Fruit fly (Drosophila melanogaster) whole organism, pupa: ENCODE data around the gene bark.

ENCODE experiments used
- CG10348 ChIP-seq: fragments of 200-800 bp; sonication (Bioruptor generic); IDR thresholded peaks from 2 replicates; pipeline ENCODE4 v1.3.6; 2022; ENCODE audit warnings: missing biosample characterization, missing genetic modification characterization
- CG12605 ChIP-seq: fragments of 200-800 bp; sonication (Bioruptor generic); IDR thresholded peaks from 2 replicates; pipeline ENCODE4 v1.3.6; 2022; ENCODE audit warnings: missing biosample characterization, missing genetic modification characterization
- CG13204 ChIP-seq: fragments of 200-800 bp; sonication (Bioruptor generic); optimal IDR thresholded peaks from 2 replicates; lab custom pipeline; 2018; ENCODE audit warnings: missing biosample characterization, mild to moderate bottlenecking, missing genetic modification characterization, moderate library complexity
- CG14655 ChIP-seq: fragments of 200-800 bp; sonication (Bioruptor generic); optimal IDR thresholded peaks from 3 replicates; lab custom pipeline; 2017; ENCODE audit warnings: mild to moderate bottlenecking, missing biosample characterization, missing genetic modification reagents, missing genetic modification characterization
- CG15710 ChIP-seq: fragments of 200-800 bp; sonication (Bioruptor generic); optimal IDR thresholded peaks from 2 replicates; lab custom pipeline; 2018; ENCODE audit warnings: missing biosample characterization, mild to moderate bottlenecking, missing genetic modification characterization, moderate library complexity
- CG17806 ChIP-seq: fragments of 200-800 bp; sonication (Bioruptor generic); optimal IDR thresholded peaks from 2 replicates; lab custom pipeline; 2018; ENCODE audit warnings: missing biosample characterization, mild to moderate bottlenecking, missing genetic modification characterization, moderate library complexity
- CG32121 ChIP-seq: fragments of 200-800 bp; sonication (Bioruptor generic); IDR thresholded peaks from 2 replicates; pipeline ENCODE4 v1.3.6; 2022; ENCODE audit warnings: missing biosample characterization, missing genetic modification characterization
- CG34367 ChIP-seq: fragments of 200-800 bp; sonication (Bioruptor generic); optimal IDR thresholded peaks from 2 replicates; lab custom pipeline; 2018; ENCODE audit warnings: missing biosample characterization, mild to moderate bottlenecking, missing genetic modification characterization
- CG4496 ChIP-seq: fragments of 200-800 bp; sonication (Bioruptor generic); IDR thresholded peaks from 3 replicates; pipeline ENCODE4 v1.3.6; 2022; ENCODE audit warnings: missing biosample characterization, missing genetic modification characterization
- CG8159 ChIP-seq: fragments of 200-800 bp; sonication (Bioruptor generic); optimal IDR thresholded peaks from 3 replicates; lab custom pipeline; 2018; ENCODE audit warnings: missing biosample characterization, mild to moderate bottlenecking, missing genetic modification characterization, moderate library complexity
- CG8301 ChIP-seq: fragments of 200-800 bp; sonication (Bioruptor generic); optimal IDR thresholded peaks from 2 replicates; lab custom pipeline; 2018; ENCODE audit warnings: missing biosample characterization, mild to moderate bottlenecking, missing genetic modification characterization
- CG9948 ChIP-seq: fragments of 200-800 bp; sonication (Bioruptor generic); optimal IDR thresholded peaks from 2 replicates; lab custom pipeline; 2018; ENCODE audit warnings: missing biosample characterization, mild to moderate bottlenecking, missing genetic modification characterization, moderate library complexity
- D1 ChIP-seq: fragments of 200-800 bp; sonication (Bioruptor generic); optimal IDR thresholded peaks from 2 replicates; lab custom pipeline; 2018; ENCODE audit warnings: missing biosample characterization, mild to moderate bottlenecking, missing genetic modification characterization, moderate library complexity
- EcR ChIP-seq: fragments of 200-800 bp; sonication (Bioruptor generic); optimal IDR thresholded peaks from 3 replicates; lab custom pipeline; 2019; ENCODE audit warnings: missing biosample characterization, missing genetic modification characterization, mild to moderate bottlenecking, moderate library complexity, missing genetic modification reagents
- Ets98B ChIP-seq: fragments of 200-800 bp; sonication (Bioruptor generic); IDR thresholded peaks from 2 replicates; pipeline ENCODE4 v1.3.6; 2022; ENCODE audit warnings: missing biosample characterization, missing genetic modification characterization
- Pif1A ChIP-seq: fragments of 200-800 bp; sonication (Bioruptor generic); optimal IDR thresholded peaks from 3 replicates; lab custom pipeline; 2016; ENCODE audit warnings: missing biosample characterization, missing genetic modification characterization
- Pif1B ChIP-seq: fragments of 200-800 bp; sonication (Bioruptor generic); optimal IDR thresholded peaks from 3 replicates; lab custom pipeline; 2016; ENCODE audit warnings: missing biosample characterization, missing genetic modification characterization
- Snoo ChIP-seq: fragments of 200-800 bp; sonication (Bioruptor generic); optimal IDR thresholded peaks from 3 replicates; lab custom pipeline; 2017; ENCODE audit warnings: missing biosample characterization, mild to moderate bottlenecking, missing genetic modification characterization, inconsistent platforms
- fd96Ca ChIP-seq: fragments of 200-800 bp; sonication (Bioruptor generic); IDR thresholded peaks from 3 replicates; pipeline ENCODE4 v1.3.6; 2022; ENCODE audit warnings: missing biosample characterization, missing genetic modification characterization
- gl ChIP-seq: fragments of 200-800 bp; sonication (Bioruptor generic); optimal IDR thresholded peaks from 2 replicates; lab custom pipeline; 2018; ENCODE audit warnings: missing biosample characterization, mild to moderate bottlenecking, missing genetic modification characterization
- rn ChIP-seq: fragments of 200-800 bp; sonication (Bioruptor generic); IDR thresholded peaks from 2 replicates; pipeline ENCODE4 v1.3.6; 2022; ENCODE audit warnings: missing biosample characterization, missing genetic modification characterization

Gene bark

DNA sequence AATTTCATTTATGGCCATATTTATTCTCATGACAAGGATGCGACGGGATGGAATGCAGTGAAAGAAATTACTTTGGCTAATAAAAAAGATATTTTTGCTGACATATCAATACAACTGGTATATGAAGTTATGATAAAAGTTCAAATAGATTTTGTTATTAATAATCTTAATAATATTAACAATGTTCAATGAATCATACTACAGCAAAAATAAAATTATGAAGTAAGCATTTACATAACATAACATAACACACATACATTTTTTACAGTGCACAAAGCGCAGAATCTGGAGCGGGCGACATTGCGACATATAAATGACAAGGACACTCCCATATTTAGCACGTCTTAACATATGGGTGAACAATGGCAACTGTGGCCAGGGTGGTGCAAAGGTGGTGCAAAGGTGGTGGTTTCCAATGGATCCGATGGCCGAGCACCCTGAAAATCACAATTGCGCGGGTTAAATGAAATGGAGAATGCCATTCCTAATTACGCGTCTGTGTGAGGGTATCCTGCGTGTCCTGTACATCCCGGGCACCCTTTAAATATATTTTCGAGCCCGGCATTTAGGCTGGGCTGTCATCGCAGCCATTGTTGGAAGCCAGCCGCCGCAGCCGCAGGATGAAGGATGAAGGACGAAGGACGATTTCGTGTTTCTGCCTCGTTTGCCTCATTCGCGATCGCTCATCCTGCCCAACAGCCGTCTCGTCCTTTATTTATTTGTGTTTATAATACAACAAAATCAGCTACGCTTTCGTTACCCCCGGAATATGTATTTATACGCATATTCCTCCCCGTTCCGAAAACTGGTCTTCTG lies 58.1 kb downstream of the bark start:
- TF ChIP-seq fd96Ca (no peak), CG8159 (tag; lab: Kevin White, UChicago) (peak; percentile 1)

DNA sequence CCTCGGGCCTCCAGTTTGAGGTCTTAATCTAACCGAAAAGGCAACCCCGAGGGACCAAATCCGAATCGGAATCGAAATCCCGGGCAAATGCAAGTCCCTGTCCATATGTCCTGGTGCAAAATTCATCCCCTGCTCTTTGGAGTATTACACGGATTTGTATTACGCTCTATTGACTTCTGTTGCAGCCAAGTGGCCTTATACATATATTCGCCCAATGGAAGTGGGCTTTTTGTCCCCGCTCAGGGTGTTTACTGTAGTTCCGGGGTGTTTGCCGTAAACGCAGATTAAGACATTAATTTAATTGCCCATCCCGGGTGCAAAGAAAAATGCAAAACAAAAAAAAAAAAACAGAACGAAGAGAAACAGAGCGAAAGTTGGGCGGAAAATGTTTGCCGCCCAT lies 59.6 kb downstream of the bark start:
- no peak for TF ChIP-seq CG10348
- TF ChIP-seq D1 (tag; lab: Kevin White, UChicago), result no peak
- no peak for TF ChIP-seq CG34367 (tag; lab: Kevin White, UChicago)
- TF ChIP-seq Pif1A (GFP tag; lab: Kevin White, UChicago), result no peak
- no peak for TF ChIP-seq CG9948 (tag; lab: Kevin White, UChicago)
- no peak for TF ChIP-seq rn (GFP tag; lab: Robert Waterston, UW)
- no peak for TF ChIP-seq CG8301
- TF ChIP-seq CG12605 (GFP tag; lab: Robert Waterston, UW), result no peak
- TF ChIP-seq CG17806 (tag; lab: Kevin White, UChicago), result no peak
- TF ChIP-seq CG8159 (tag; lab: Kevin White, UChicago), result no peak
- no peak for TF ChIP-seq EcR (GFP tag; lab: Kevin White, UChicago)
- TF ChIP-seq CG14655 (GFP tag; lab: Kevin White, UChicago), result no peak
- TF ChIP-seq CG15710 (tag; lab: Kevin White, UChicago), result no peak
- TF ChIP-seq CG32121 (GFP tag; lab: Robert Waterston, UW), result no peak
- TF ChIP-seq CG4496 (GFP tag; lab: Robert Waterston, UW), result no peak
- TF ChIP-seq Snoo (tag; lab: Kevin White, UChicago), result no peak
- TF ChIP-seq gl, result no peak
- TF ChIP-seq Ets98B (GFP tag; lab: Robert Waterston, UW), result no peak
- no peak for TF ChIP-seq fd96Ca
- no peak for TF ChIP-seq CG13204 (GFP tag; lab: Kevin White, UChicago)

DNA sequence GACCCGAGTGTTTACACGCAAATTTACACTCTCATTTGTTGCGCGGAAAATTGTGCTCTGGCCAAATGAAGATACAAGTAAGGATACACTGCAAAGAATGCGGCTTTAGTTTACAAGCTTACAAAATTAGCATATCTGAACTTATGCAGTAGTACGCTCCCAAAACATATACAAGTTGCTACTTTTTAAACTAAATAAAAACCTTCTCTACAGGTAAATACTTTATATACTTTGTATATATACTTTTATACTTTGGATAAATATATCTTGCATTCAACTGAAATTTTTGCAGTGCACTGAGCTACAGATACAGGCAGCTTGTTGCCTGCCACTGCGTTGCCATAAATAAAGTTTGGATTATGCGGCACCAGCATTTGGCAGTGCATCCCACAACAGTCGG lies 60.9 kb downstream of the bark start:
- TF ChIP-seq CG15710 (tag; lab: Kevin White, UChicago) (peak; percentile 19), rn (GFP tag; lab: Robert Waterston, UW) (no peak), Pif1B (GFP tag; lab: Kevin White, UChicago) (no peak), CG8301 (peak; percentile 8), CG17806 (tag; lab: Kevin White, UChicago) (peak; percentile 24), CG8159 (tag; lab: Kevin White, UChicago) (peak; percentile 42), CG9948 (tag; lab: Kevin White, UChicago) (peak; percentile 25), gl (no peak), CG13204 (GFP tag; lab: Kevin White, UChicago) (no peak), CG14655 (GFP tag; lab: Kevin White, UChicago) (peak; percentile 46)

DNA sequence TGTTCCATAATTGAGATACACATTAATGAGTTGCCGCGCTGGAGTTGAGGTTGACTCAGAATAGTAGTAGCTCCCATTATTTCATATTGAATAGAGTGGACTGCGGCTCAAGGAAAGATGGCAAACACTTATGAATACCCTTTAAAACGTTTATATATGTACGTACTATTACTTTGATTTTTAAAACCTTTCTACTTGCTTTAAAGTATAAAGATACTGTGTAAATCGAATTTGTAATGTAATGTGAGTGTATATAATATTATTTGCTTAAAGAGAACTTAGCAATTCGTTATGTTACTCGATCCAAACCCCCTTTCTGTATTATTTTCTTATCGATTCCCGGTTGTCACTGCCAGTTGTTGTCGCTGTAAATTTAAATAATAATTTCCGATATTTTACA lies 64.3 kb downstream of the bark start:
- peak; percentile 1 for TF ChIP-seq CG17806 (tag; lab: Kevin White, UChicago)
- TF ChIP-seq CG8159 (tag; lab: Kevin White, UChicago), result peak; percentile 42
- no peak for TF ChIP-seq CG32121 (GFP tag; lab: Robert Waterston, UW)
- TF ChIP-seq EcR (GFP tag; lab: Kevin White, UChicago), result no peak
- TF ChIP-seq CG15710 (tag; lab: Kevin White, UChicago), result peak; percentile 10
- TF ChIP-seq CG12605 (GFP tag; lab: Robert Waterston, UW), result no peak

DNA sequence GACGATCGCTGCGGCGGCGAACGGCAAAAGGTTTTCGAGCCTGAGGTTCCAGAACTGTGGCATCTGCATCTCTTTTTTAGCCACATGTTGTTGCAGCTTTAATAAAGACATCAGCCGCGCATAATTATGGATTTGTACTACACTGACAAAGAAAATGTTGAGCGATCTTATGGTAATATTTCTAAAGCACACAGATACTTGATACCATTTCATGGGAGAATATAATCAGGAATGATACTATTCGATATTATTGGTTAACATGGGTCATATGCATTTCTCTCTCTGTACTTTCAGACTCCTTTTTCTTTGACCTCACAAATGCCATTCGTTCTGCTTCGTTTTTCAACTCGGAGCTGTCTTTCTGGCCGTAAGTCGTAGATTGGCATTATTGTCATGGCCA lies 65.2 kb downstream of the bark start:
- TF ChIP-seq CG17806 (tag; lab: Kevin White, UChicago) (peak; percentile 19), Ets98B (GFP tag; lab: Robert Waterston, UW) (no peak), CG34367 (tag; lab: Kevin White, UChicago) (peak; percentile 24), Pif1B (GFP tag; lab: Kevin White, UChicago) (no peak), CG8159 (tag; lab: Kevin White, UChicago) (peak; percentile 22), CG15710 (tag; lab: Kevin White, UChicago) (peak; percentile 35), CG14655 (GFP tag; lab: Kevin White, UChicago) (peak; percentile 2), fd96Ca (no peak), CG9948 (tag; lab: Kevin White, UChicago) (peak; percentile 18), CG32121 (GFP tag; lab: Robert Waterston, UW) (no peak)
